Fruit fly (Drosophila melanogaster): ENCODE measurements around the gene CG18787.

CG18787 gene

DNA sequence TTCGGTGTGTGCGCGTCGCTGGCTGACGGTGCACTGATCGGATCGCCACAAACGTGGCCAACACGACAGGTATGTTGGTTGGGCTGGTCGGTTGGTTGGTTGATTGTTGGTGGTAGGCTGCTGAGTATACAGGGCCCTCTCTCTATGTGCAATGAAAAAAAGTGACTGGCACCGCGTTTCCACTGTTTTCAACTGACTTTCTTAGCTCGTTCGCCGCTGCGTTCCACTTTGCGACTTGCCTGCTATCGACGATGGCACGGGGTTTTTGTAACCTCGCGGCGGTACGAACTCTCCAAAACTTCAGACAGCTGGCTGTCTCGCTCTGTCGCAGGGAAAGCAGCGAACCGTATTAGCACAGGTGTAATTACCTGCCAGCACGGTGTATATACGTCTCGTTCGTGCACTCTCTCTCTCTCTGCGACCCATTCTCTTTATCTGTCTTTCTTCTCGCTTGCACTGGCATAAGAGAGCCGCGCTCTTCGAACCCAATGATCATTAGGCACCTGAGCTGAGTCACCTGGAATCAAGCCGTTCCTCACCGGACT lies 28.2 kb downstream of the CG18787 start (continued):
- TF ChIP-seq CHES-1-like (GFP tag; optimal IDR thresholded peaks at IDR 0.05), result peak; percentile 10
- peak; percentile 23 for TF ChIP-seq HHEX (GFP tag; optimal IDR thresholded peaks at IDR 0.05)
- TF ChIP-seq Eip74EF (GFP tag; optimal IDR thresholded peaks at IDR 0.05), result no peak
- no peak for TF ChIP-seq NK7.1 (GFP tag; optimal IDR thresholded peaks at IDR 0.05)
- no peak for TF ChIP-seq Dek (tag; optimal IDR thresholded peaks at IDR 0.05)
- TF ChIP-seq yki (optimal IDR thresholded peaks at IDR 0.05), result peak; percentile 49
- TF ChIP-seq phol (tag; optimal IDR thresholded peaks at IDR 0.05), result no peak
- no peak for TF ChIP-seq trem (tag; optimal IDR thresholded peaks at IDR 0.05)
- TF ChIP-seq lilli (GFP tag; optimal IDR thresholded peaks at IDR 0.05), result peak; percentile 34
- TF ChIP-seq CG14014 (GFP tag; IDR thresholded peaks at IDR 0.05), result peak; percentile 39; the same call in 1 of the 2 replicates
- no peak for TF ChIP-seq al (GFP tag; IDR thresholded peaks at IDR 0.05)
- peak; percentile 92 for TF ChIP-seq CG1832 (GFP tag; optimal IDR thresholded peaks at IDR 0.05)
- TF ChIP-seq ac (GFP tag; optimal IDR thresholded peaks at IDR 0.05), result peak; percentile 36
- TF ChIP-seq HmgD (GFP tag; optimal IDR thresholded peaks at IDR 0.05), result peak; percentile 41
- TF ChIP-seq CG9817 (tag; optimal IDR thresholded peaks at IDR 0.05), result no peak
- TF ChIP-seq Fer2 (tag; optimal IDR thresholded peaks at IDR 0.05), result no peak
- TF ChIP-seq Gsc (GFP tag; IDR thresholded peaks at IDR 0.05), result no peak
- peak; percentile 5 for TF ChIP-seq CG6854 (GFP tag; optimal IDR thresholded peaks at IDR 0.05)
- TF ChIP-seq mld (GFP tag; IDR thresholded peaks at IDR 0.05; ENCODE audit: partially characterized antibody), result no peak
- no peak for TF ChIP-seq eve (GFP tag; optimal IDR thresholded peaks at IDR 0.05)
- peak; percentile 39 for TF ChIP-seq sug (tag; optimal IDR thresholded peaks at IDR 0.05)
- TF ChIP-seq CG11456 (GFP tag; IDR thresholded peaks at IDR 0.05), result 0 out of 3 replicates have a peak, but pooled peaks have one; percentile 51
- 0 out of 3 replicates have a peak, but pooled peaks have one; percentile 39 for TF ChIP-seq HLH4C (GFP tag; IDR thresholded peaks at IDR 0.05; ENCODE audit: partially characterized antibody)
- no peak for TF ChIP-seq HLH54F (GFP tag; optimal IDR thresholded peaks at IDR 0.05)
- TF ChIP-seq Neu2 (GFP tag; optimal IDR thresholded peaks at IDR 0.05; ENCODE audit: borderline replicate concordance), result no peak
- peak; percentile 77 for TF ChIP-seq CG10366 (GFP tag; IDR thresholded peaks at IDR 0.05)
- no peak for TF ChIP-seq Chrac-16 (GFP tag; optimal IDR thresholded peaks at IDR 0.05)
- TF ChIP-seq ttk (GFP tag; IDR thresholded peaks at IDR 0.05), result no peak
- no peak for TF ChIP-seq hkb (optimal IDR thresholded peaks at IDR 0.05)
- TF ChIP-seq hkb (GFP tag; IDR thresholded peaks at IDR 0.05), result peak; percentile 45; the same call in 1 of the 2 replicates
- TF ChIP-seq psq (GFP tag; optimal IDR thresholded peaks at IDR 0.05), result no peak
- TF ChIP-seq luna (GFP tag; optimal IDR thresholded peaks at IDR 0.05), result no peak
- no peak for TF ChIP-seq MTF-1 (GFP tag; optimal IDR thresholded peaks at IDR 0.05; ENCODE audit: borderline replicate concordance)
- TF ChIP-seq slp2 (GFP tag; optimal IDR thresholded peaks at IDR 0.05), result no peak
- no peak for TF ChIP-seq CG11723 (GFP tag; optimal IDR thresholded peaks at IDR 0.05)
- TF ChIP-seq CG8388 (GFP tag; optimal IDR thresholded peaks at IDR 0.05), result no peak
- no peak for TF ChIP-seq corto (GFP tag; optimal IDR thresholded peaks at IDR 0.05)
- no peak for TF ChIP-seq CG17186 (GFP tag; optimal IDR thresholded peaks at IDR 0.05)
- TF ChIP-seq row (GFP tag; IDR thresholded peaks at IDR 0.05), result peak; percentile 40; the same call in 2 of the 3 replicates
- TF ChIP-seq unpg (GFP tag; optimal IDR thresholded peaks at IDR 0.05), result peak; percentile 30
- TF ChIP-seq crol (GFP tag; IDR thresholded peaks at IDR 0.05), result peak; percentile 48
- peak; percentile 55 for TF ChIP-seq Atf6 (GFP tag; IDR thresholded peaks at IDR 0.05)
- no peak for TF ChIP-seq CG33213 (GFP tag; optimal IDR thresholded peaks at IDR 0.05)
- TF ChIP-seq wdn (GFP tag; IDR thresholded peaks at IDR 0.05), result no peak; the same call in 1 of the 2 replicates
- no peak for TF ChIP-seq jing (GFP tag; optimal IDR thresholded peaks at IDR 0.05)
- no peak for TF ChIP-seq fd102C (GFP tag; optimal IDR thresholded peaks at IDR 0.05)
- TF ChIP-seq CG4820 (GFP tag; optimal IDR thresholded peaks at IDR 0.05), result no peak
- TF ChIP-seq fd64A (GFP tag; optimal IDR thresholded peaks at IDR 0.05), result no peak
- TF ChIP-seq CG42726 (GFP tag; IDR thresholded peaks at IDR 0.05; ENCODE audit: partially characterized antibody), result peak; percentile 19; the same call in 1 of the 2 replicates
- TF ChIP-seq CG12104 (GFP tag; optimal IDR thresholded peaks at IDR 0.05), result no peak
- TF ChIP-seq Hey (tag; optimal IDR thresholded peaks at IDR 0.05), result no peak

Data from whole organism, embryonic.